Fruit fly (Drosophila melanogaster) Kc167 (cell line): ENCODE results near the gene cnc.

Experiments used
- Myc ChIP-seq: fragments of >200 bp; optimal IDR thresholded peaks from 2 replicates; lab custom pipeline; 2017; ENCODE audit warnings: missing external identifiers
- Sin3A ChIP-seq: fragments of >200 bp; optimal IDR thresholded peaks from 2 replicates; lab custom pipeline; 2018; ENCODE audit warnings: missing external identifiers
- h ChIP-seq: fragments of >200 bp; optimal IDR thresholded peaks from 3 replicates; lab custom pipeline; 2018; ENCODE audit warnings: missing external identifiers
- insv ChIP-seq: fragments of >200 bp; optimal IDR thresholded peaks from 3 replicates; lab custom pipeline; 2018; ENCODE audit warnings: missing external identifiers
- psq ChIP-seq: fragments of >200 bp; optimal IDR thresholded peaks from 2 replicates; lab custom pipeline; 2017; ENCODE audit warnings: missing external identifiers
- ttk ChIP-seq: sonication (Bioruptor generic); optimal IDR thresholded peaks from 2 replicates; lab custom pipeline; 2017; ENCODE audit warnings: missing external identifiers

cnc gene

dm6 chr3R:23179336-23179735 is 47.2 kb downstream of the cnc start:
- TF ChIP-seq Sin3A (lab: Kevin White, UChicago) (no peak), Myc (no peak), psq (lab: Kevin White, UChicago) (no peak), h (lab: Kevin White, UChicago) (no peak), ttk (lab: Kevin White, UChicago) (no peak), insv (lab: Kevin White, UChicago) (no peak)

- TF ChIP-seq h (lab: Kevin White, UChicago) (no peak), ttk (lab: Kevin White, UChicago) (no peak), psq (lab: Kevin White, UChicago) (no peak), Sin3A (lab: Kevin White, UChicago) (no peak)
These were observed 48.4 kb downstream of the cnc start for dm6 chr3R:23178052-23178591.

DNA sequence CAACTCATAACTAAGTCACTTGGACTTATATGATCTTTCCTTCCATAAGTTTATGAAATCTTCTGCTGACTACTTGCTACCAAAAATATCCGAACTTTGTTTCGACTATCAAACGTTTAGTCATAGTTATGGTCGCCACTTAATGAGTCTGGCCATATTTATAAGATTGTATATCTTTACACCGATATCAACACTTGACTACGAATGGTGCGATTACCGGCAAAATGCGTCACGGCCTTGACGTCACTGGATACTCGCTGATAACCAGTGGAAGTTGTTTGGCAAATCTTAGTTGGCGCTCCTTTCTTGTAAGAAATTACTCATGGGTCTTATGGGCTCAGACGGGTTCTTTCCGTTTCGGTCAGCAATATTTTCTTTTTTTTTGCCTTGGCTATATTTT is 49.1 kb downstream of the cnc start:
- TF ChIP-seq insv (lab: Kevin White, UChicago): no peak
- TF ChIP-seq Sin3A (lab: Kevin White, UChicago): no peak
- TF ChIP-seq h (lab: Kevin White, UChicago): no peak
- TF ChIP-seq Myc: no peak
- no peak for TF ChIP-seq psq (lab: Kevin White, UChicago)
- no peak for TF ChIP-seq ttk (lab: Kevin White, UChicago)

DNA sequence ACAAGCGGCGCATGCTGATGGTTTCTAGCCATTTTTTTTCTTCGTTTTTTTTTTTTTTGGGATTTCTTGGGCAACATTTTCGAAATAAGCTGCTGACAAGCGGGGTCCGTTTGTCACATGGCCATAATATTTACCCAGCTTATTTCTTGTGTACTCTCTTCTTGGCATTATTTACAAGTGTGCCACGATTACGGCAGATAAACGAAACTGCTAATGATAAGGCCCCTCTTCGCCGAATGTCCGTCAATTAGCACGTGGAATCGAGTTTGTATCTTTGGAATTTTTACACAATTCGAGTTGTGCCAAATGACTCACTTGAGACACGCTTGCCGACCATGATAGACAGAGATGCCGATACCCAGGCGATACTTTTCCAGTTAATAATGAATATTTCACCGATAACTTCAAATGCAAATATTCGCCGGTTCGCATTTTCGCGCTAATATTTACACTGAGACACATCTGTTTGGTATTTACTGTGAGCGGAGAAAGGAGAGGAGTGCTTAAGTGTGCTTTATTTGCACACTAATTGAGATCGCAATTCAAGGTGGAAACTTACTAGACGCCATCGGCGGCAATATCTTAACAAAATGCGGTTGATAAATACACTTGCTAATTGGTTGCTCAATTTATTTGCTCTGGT is 49.9 kb downstream of the cnc start:
- no peak for TF ChIP-seq Sin3A (lab: Kevin White, UChicago)
- TF ChIP-seq h (lab: Kevin White, UChicago): no peak
- TF ChIP-seq insv (lab: Kevin White, UChicago): no peak

dm6 chr3R:23175376-23175775 is 51.1 kb downstream of the cnc start:
- TF ChIP-seq Sin3A (lab: Kevin White, UChicago) (no peak), psq (lab: Kevin White, UChicago) (no peak), h (lab: Kevin White, UChicago) (no peak), insv (lab: Kevin White, UChicago) (no peak), Myc (no peak), ttk (lab: Kevin White, UChicago) (no peak)

DNA sequence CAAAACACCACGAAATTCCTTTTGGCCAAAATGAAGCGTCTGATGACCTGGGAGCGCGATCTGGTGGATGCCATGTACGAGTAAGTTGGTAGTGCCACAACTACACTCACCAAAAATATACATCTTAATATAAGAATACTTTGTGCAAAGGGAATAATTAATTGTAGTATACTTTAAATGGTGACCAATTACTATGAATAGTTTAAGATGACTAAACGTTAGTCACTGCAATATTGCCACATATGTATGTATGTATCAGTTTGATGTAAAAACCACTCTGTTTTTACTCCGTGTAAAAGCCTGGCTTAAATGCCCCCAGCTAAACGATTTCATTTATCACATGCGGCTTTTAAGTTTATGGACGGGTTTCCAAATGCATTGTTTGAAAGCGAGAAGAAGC is 51.8 kb downstream of the cnc start:
- TF ChIP-seq psq (lab: Kevin White, UChicago): no peak
- no peak for TF ChIP-seq ttk (lab: Kevin White, UChicago)
- no peak for TF ChIP-seq h (lab: Kevin White, UChicago)
- TF ChIP-seq Myc: no peak
- no peak for TF ChIP-seq insv (lab: Kevin White, UChicago)
- TF ChIP-seq Sin3A (lab: Kevin White, UChicago): no peak

dm6 chr3R:23173393-23173981 is 53.0 kb downstream of the cnc start, which contains the start of gene CG46310:
Gene CG46310 (plus strand): TSS chr3R:23173873.
- TF ChIP-seq ttk (lab: Kevin White, UChicago) (no peak), Sin3A (lab: Kevin White, UChicago) (no peak), insv (lab: Kevin White, UChicago) (no peak), h (lab: Kevin White, UChicago) (no peak), psq (lab: Kevin White, UChicago) (no peak), Myc (no peak)

- TF ChIP-seq ttk (lab: Kevin White, UChicago): no peak
- no peak for TF ChIP-seq Myc
- no peak for TF ChIP-seq h (lab: Kevin White, UChicago)
- no peak for TF ChIP-seq Sin3A (lab: Kevin White, UChicago)
- TF ChIP-seq psq (lab: Kevin White, UChicago): no peak
- TF ChIP-seq insv (lab: Kevin White, UChicago): no peak
These were observed 54.6 kb downstream of the cnc start for dm6 chr3R:23171867-23172266.

dm6 chr3R:23170335-23170734 is 56.2 kb downstream of the cnc start:
- TF ChIP-seq Myc: no peak
- no peak for TF ChIP-seq h (lab: Kevin White, UChicago)

DNA sequence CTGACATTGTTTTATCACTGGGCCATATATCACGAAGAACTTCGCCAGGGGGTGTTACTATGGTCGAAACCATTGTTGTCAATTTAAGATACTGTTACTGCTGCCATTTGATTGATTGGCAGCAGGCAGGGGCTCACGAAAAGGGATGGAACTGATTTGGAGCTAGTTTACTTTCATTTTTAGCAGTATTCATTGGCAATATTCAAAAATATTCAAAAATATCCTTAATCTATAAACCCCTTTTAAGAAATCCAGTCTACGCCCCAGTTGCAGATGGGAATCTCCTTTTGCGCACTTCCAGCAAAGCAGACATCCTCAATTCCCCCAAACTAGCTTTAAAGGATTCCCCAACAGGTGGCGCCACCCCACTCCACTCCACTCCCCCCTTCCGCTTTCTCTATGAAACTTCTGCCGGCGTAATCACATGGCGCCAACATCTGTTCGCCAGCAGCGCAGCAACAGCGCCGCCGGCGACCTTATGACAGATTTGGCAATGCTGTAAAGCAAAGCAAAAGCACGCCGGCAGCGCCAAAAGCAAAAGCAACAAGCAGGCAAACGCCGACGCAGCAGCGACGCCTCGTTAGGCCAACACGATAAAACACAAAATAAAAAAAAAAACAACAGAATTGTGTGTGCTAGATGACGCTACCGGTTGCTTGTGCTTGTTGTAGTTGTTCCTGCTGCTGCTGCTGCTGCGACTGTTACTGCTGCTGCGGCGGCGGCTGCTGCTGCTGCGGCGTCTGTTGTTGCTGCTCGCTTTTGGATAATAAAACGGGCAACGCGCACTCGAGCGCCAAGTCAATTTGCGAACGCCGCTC is 58.8 kb downstream of the cnc start, which contains the start of gene Irk1:
Irk1 (plus strand) TSS at position 811 of the 818 bp plus-strand sequence.
- no peak for TF ChIP-seq psq (lab: Kevin White, UChicago)
- no peak for TF ChIP-seq Myc
- TF ChIP-seq Sin3A (lab: Kevin White, UChicago): no peak
- no peak for TF ChIP-seq h (lab: Kevin White, UChicago)
- TF ChIP-seq ttk (lab: Kevin White, UChicago): no peak
- no peak for TF ChIP-seq insv (lab: Kevin White, UChicago)

dm6 chr3R:23164630-23165029 is 61.9 kb downstream of the cnc start:
- TF ChIP-seq Sin3A (lab: Kevin White, UChicago) (no peak), ttk (lab: Kevin White, UChicago) (no peak), h (lab: Kevin White, UChicago) (no peak)
